Worm (Caenorhabditis elegans): ENCODE measurements around the gene C35D10.3.

The C35D10.3 gene

DNA sequence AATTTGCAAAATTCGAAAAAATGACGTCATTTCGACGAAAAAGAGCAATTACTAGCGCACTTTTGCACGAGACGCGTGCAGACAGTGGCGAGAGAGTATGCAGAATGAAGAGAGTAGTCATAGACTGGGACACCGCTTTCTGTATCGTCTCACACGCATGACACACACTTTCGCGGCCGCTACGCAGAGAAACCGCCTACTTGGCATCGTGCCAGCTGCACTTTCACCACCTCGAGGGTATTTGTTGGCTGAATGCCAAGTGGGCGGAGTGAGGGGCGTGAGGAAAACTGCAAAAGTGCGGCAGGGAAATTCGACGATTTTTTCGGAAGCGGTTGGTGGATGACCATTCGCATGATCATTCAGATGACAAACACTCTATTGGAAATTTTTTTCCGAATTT, 31.0 kb downstream of the C35D10.3 start (continued):
- TF ChIP-seq nhr-76 (tag; optimal IDR thresholded peaks at IDR 0.05) (peak; percentile 83), lin-15B (tag; optimal IDR thresholded peaks at IDR 0.05) (peak; percentile 71), lin-29 (GFP tag; IDR thresholded peaks at IDR 0.05) (peak; percentile 94), spr-1 (tag; optimal IDR thresholded peaks at IDR 0.05) (peak; percentile 96), dmd-9 (GFP tag; IDR thresholded peaks at IDR 0.05) (peak; percentile 96), Y5F2A.4 (GFP tag; optimal IDR thresholded peaks at IDR 0.05) (peak; percentile 85), ZK546.5 (tag; optimal IDR thresholded peaks at IDR 0.05) (peak in 1 of 2 experiments; percentile 59), unc-62 (GFP tag; optimal IDR thresholded peaks at IDR 0.05 in 1 of 2) (peak; percentile 28 to 100), unc-62 (tag; optimal IDR thresholded peaks at IDR 0.05) (no peak), ces-1 (GFP tag; optimal IDR thresholded peaks at IDR 0.05) (peak; percentile 70), sdz-12 (GFP tag; optimal IDR thresholded peaks at IDR 0.05) (peak; percentile 95), saeg-2 (GFP tag; IDR thresholded peaks at IDR 0.05) (peak; percentile 100), dmd-8 (GFP tag; IDR thresholded peaks at IDR 0.05) (peak; percentile 58; the same call in 1 of the 2 replicates), snpc-1.2 (GFP tag; IDR thresholded peaks at IDR 0.05) (peak; percentile 78), pha-4 (GFP tag; IDR thresholded peaks at IDR 0.05) (peak; percentile 98), pha-4 (tag; optimal IDR thresholded peaks at IDR 0.05) (peak; percentile 55), aha-1 (tag) (peak; percentile 100), nhr-102 (tag; optimal IDR thresholded peaks at IDR 0.05) (peak; percentile 98), php-3 (GFP tag; IDR thresholded peaks at IDR 0.05) (peak; percentile 97), nhr-6 (tag; optimal IDR thresholded peaks at IDR 0.05) (peak; percentile 97), ctbp-1 (GFP tag; IDR thresholded peaks at IDR 0.05) (peak; percentile 99), fos-1 (tag; optimal IDR thresholded peaks at IDR 0.05) (no peak), lir-3 (tag; optimal IDR thresholded peaks at IDR 0.05) (peak; percentile 86), T20F7.1 (GFP tag; optimal IDR thresholded peaks at IDR 0.05) (peak; percentile 95), daf-16 (GFP tag; optimal IDR thresholded peaks at IDR 0.05) (peak; percentile 78 to 97), daf-16 (tag; optimal IDR thresholded peaks at IDR 0.05) (peak; percentile 65), lin-13 (GFP tag; optimal IDR thresholded peaks at IDR 0.05) (peak; percentile 97), nhr-11 (tag; optimal IDR thresholded peaks at IDR 0.05) (peak; percentile 99), dve-1 (tag; optimal IDR thresholded peaks at IDR 0.05; ENCODE audit: insufficient read depth) (peak; percentile 100), duxl-1 (tag; optimal IDR thresholded peaks at IDR 0.05; ENCODE audit: poor library complexity) (peak; percentile 93), Y105C5A.15 (GFP tag; IDR thresholded peaks at IDR 0.05) (no peak), F44E2.7 (GFP tag; IDR thresholded peaks at IDR 0.05) (peak; percentile 84; the same call in 1 of the 2 replicates), jun-1 (tag; optimal IDR thresholded peaks at IDR 0.05) (peak; percentile 96), madf-5 (GFP tag; IDR thresholded peaks at IDR 0.05) (peak in 1 of 2 experiments; percentile 78; a peak in 1 of 4 replicates), lim-7 (GFP tag; IDR thresholded peaks at IDR 0.05) (peak; percentile 73), fkh-10 (GFP tag; optimal IDR thresholded peaks at IDR 0.05) (peak; percentile 99), nhr-111 (GFP tag; optimal IDR thresholded peaks at IDR 0.05) (peak; percentile 57), ceh-62 (tag; optimal IDR thresholded peaks at IDR 0.05) (no peak), daf-12 (tag; optimal IDR thresholded peaks at IDR 0.05) (no peak), egl-27 (tag; optimal IDR thresholded peaks at IDR 0.05) (peak; percentile 62), ztf-7 (tag; optimal IDR thresholded peaks at IDR 0.05) (peak; percentile 74), tag-97 (GFP tag; IDR thresholded peaks at IDR 0.05) (no peak), madf-9 (GFP tag; conservative IDR thresholded peaks at IDR 0.05) (peak; percentile 97), daf-8 (GFP tag; IDR thresholded peaks at IDR 0.05) (peak; percentile 94; the same call in 1 of the 2 replicates), F37D6.2 (tag; optimal IDR thresholded peaks at IDR 0.05) (peak; percentile 97), Y48G9A.11 (GFP tag; IDR thresholded peaks at IDR 0.05) (peak; percentile 81), dpl-1 (GFP tag; optimal IDR thresholded peaks at IDR 0.05) (peak; percentile 93), arid-1 (GFP tag; conservative IDR thresholded peaks at IDR 0.05) (peak; percentile 95), mep-1 (tag; optimal IDR thresholded peaks at IDR 0.05) (peak; percentile 99), unc-39 (tag; optimal IDR thresholded peaks at IDR 0.05) (peak; percentile 90), zag-1 (tag; optimal IDR thresholded peaks at IDR 0.05) (peak; percentile 62), ZK337.2 (GFP tag; IDR thresholded peaks at IDR 0.05) (peak; percentile 81; the same call in 1 of the 2 replicates), set-16 (GFP tag; IDR thresholded peaks at IDR 0.05) (peak; percentile 96)
